Worm (Caenorhabditis elegans): ENCODE results near the gene spv-1.

Gene spv-1

ce11 chrII:7870632-7871031 is 57.9 kb downstream of the spv-1 start (continued):
- TF ChIP-seq egl-44 (GFP tag; IDR thresholded peaks at IDR 0.05) (no peak), snpc-4 (GFP tag; optimal IDR thresholded peaks at IDR 0.05) (no peak), snpc-4 (tag; optimal IDR thresholded peaks at IDR 0.05) (peak in 1 of 4 experiments; percentile 39), F39B2.1 (GFP tag; IDR thresholded peaks at IDR 0.05) (no peak), madf-6 (GFP tag; IDR thresholded peaks at IDR 0.05) (peak; percentile 64), him-1 (tag; optimal IDR thresholded peaks at IDR 0.05) (no peak), snpc-1.3 (tag; optimal IDR thresholded peaks at IDR 0.05; ENCODE audit: insufficient read depth) (no peak), cebp-1 (GFP tag; IDR thresholded peaks at IDR 0.05) (no peak), cebp-1 (tag; optimal IDR thresholded peaks at IDR 0.05) (peak; percentile 56), B0336.3 (GFP tag; IDR thresholded peaks at IDR 0.05) (0 out of 2 replicates have a peak, but pooled peaks have one; percentile 37), lin-26 (GFP tag; IDR thresholded peaks at IDR 0.05) (peak; percentile 28; the same call in 1 of the 2 replicates), ztf-6 (GFP tag; IDR thresholded peaks at IDR 0.05) (no peak), lsl-1 (GFP tag; optimal IDR thresholded peaks at IDR 0.05) (peak; percentile 80), akir-1 (GFP tag; optimal IDR thresholded peaks at IDR 0.05) (no peak), Y95B8A.8 (GFP tag; IDR thresholded peaks at IDR 0.05) (peak; percentile 18; the same call in 1 of the 2 replicates), attf-3 (GFP tag; conservative IDR thresholded peaks at IDR 0.05) (peak; percentile 73), chd-7 (tag; optimal IDR thresholded peaks at IDR 0.05) (no peak), F22D6.2 (tag; optimal IDR thresholded peaks at IDR 0.05) (no peak), ztf-18 (tag; optimal IDR thresholded peaks at IDR 0.05) (peak; percentile 1), tbp1 (GFP tag; optimal IDR thresholded peaks at IDR 0.05) (peak; percentile 20), D2030.7 (GFP tag; IDR thresholded peaks at IDR 0.05) (peak; percentile 33; the same call in 1 of the 2 replicates), lin-54 (GFP tag; optimal IDR thresholded peaks at IDR 0.05) (peak; percentile 51), mcd-1 (GFP tag; IDR thresholded peaks at IDR 0.05) (0 out of 2 replicates have a peak, but pooled peaks have one; percentile 24)

- no peak for TF ChIP-seq sea-2 (GFP tag; IDR thresholded peaks at IDR 0.05)
- TF ChIP-seq snpc-1.3 (tag; optimal IDR thresholded peaks at IDR 0.05; ENCODE audit: insufficient read depth): no peak
- no peak for TF ChIP-seq let-607 (tag; optimal IDR thresholded peaks at IDR 0.05)
- TF ChIP-seq pha-4 (tag; optimal IDR thresholded peaks at IDR 0.05): no peak
- TF ChIP-seq lsy-27 (tag; optimal IDR thresholded peaks at IDR 0.05; ENCODE audit: borderline replicate concordance, insufficient read depth): no peak
- no peak for TF ChIP-seq unc-130 (GFP tag; optimal IDR thresholded peaks at IDR 0.05)
- TF ChIP-seq atf-7 (tag; optimal IDR thresholded peaks at IDR 0.05): no peak
- no peak for TF ChIP-seq nfya-2 (GFP tag; IDR thresholded peaks at IDR 0.05)
- no peak for TF ChIP-seq ceh-79 (tag; optimal IDR thresholded peaks at IDR 0.05)
- TF ChIP-seq nhr-179 (tag; optimal IDR thresholded peaks at IDR 0.05): no peak
- no peak for TF ChIP-seq egrh-3 (GFP tag; IDR thresholded peaks at IDR 0.05)
- TF ChIP-seq let-526 (GFP tag; IDR thresholded peaks at IDR 0.05): no peak
- TF ChIP-seq F23B12.7 (tag; optimal IDR thresholded peaks at IDR 0.05; ENCODE audit: insufficient read depth): no peak
- no peak for TF ChIP-seq ztf-18 (tag; optimal IDR thresholded peaks at IDR 0.05)
- no peak for TF ChIP-seq C06A6.2 (GFP tag; conservative IDR thresholded peaks at IDR 0.05)
- no peak for TF ChIP-seq aptf-3 (GFP tag; IDR thresholded peaks at IDR 0.05)
- no peak for TF ChIP-seq ccch-3 (GFP tag; optimal IDR thresholded peaks at IDR 0.05)
- TF ChIP-seq akir-1 (GFP tag; optimal IDR thresholded peaks at IDR 0.05): no peak
- no peak for TF ChIP-seq B0336.3 (GFP tag; IDR thresholded peaks at IDR 0.05)
Measured at ce11 chrII:7870062-7870461, 58.4 kb downstream of the spv-1 start, which contains the start of gene ztf-17. Gene ztf-17 (minus strand): TSS chrII:7870162.
